Fruit fly (Drosophila melanogaster) whole organism, embryonic: ENCODE data around the gene Targ2.
A peak's percentile ranks its signal among the peaks of the same experiment; 100 is the strongest.

Experiments used
- Ada2b ChIP-seq: fragments of 200-800 bp; sonication (Bioruptor generic); IDR thresholded peaks from 2 replicates; pipeline ENCODE4 v1.3.6; 2022; ENCODE audit warnings: missing biosample characterization, missing genetic modification characterization
- Atf3 ChIP-seq: fragments of 200-800 bp; sonication (Bioruptor generic); optimal IDR thresholded peaks from 3 replicates; lab custom pipeline; 2016; ENCODE audit warnings: missing biosample characterization, missing genetic modification characterization
- Bgb ChIP-seq: fragments of 200-800 bp; sonication (Bioruptor generic); IDR thresholded peaks from 2 replicates; pipeline ENCODE4 v1.3.6; 2022; ENCODE audit warnings: missing biosample characterization, missing genetic modification characterization; ENCODE audit not compliant: partially characterized antibody
- BtbVII ChIP-seq: fragments of 200-800 bp; sonication (Bioruptor generic); optimal IDR thresholded peaks from 3 replicates; lab custom pipeline; 2017; ENCODE audit warnings: missing biosample characterization, mild to moderate bottlenecking, missing genetic modification characterization
- CG10431 ChIP-seq: fragments of 200-800 bp; sonication (Bioruptor generic); optimal IDR thresholded peaks from 3 replicates; lab custom pipeline; 2018; ENCODE audit warnings: missing biosample characterization, mild to moderate bottlenecking, missing genetic modification characterization
- CG11504 ChIP-seq: fragments of 200-800 bp; sonication (Bioruptor generic); optimal IDR thresholded peaks from 3 replicates; lab custom pipeline; 2019; ENCODE audit warnings: missing biosample characterization, mild to moderate bottlenecking, missing genetic modification characterization, moderate library complexity
- CG12219 ChIP-seq: fragments of 200-800 bp; sonication (Bioruptor generic); optimal IDR thresholded peaks from 3 replicates; lab custom pipeline; 2018; ENCODE audit warnings: missing biosample characterization, mild to moderate bottlenecking, missing genetic modification characterization
- CG12769 ChIP-seq: fragments of 200-800 bp; sonication (Bioruptor generic); optimal IDR thresholded peaks from 2 replicates; lab custom pipeline; 2019; ENCODE audit warnings: missing biosample characterization, mild to moderate bottlenecking, missing genetic modification characterization, moderate library complexity
- CG13287 ChIP-seq: fragments of 200-800 bp; sonication (Bioruptor generic); IDR thresholded peaks from 2 replicates; pipeline ENCODE4 v1.3.6; 2022; ENCODE audit warnings: missing biosample characterization, missing genetic modification characterization; ENCODE audit not compliant: partially characterized antibody
- CG13424 ChIP-seq: fragments of 200-800 bp; sonication (Bioruptor generic); optimal IDR thresholded peaks from 2 replicates; lab custom pipeline; 2019; ENCODE audit warnings: missing biosample characterization, mild to moderate bottlenecking, missing genetic modification characterization, moderate library complexity
- CG13775 ChIP-seq: fragments of 200-800 bp; sonication (Bioruptor generic); optimal IDR thresholded peaks from 3 replicates; lab custom pipeline; 2017; ENCODE audit warnings: missing biosample characterization, mild to moderate bottlenecking, missing genetic modification characterization
- CG13894 ChIP-seq: fragments of 200-800 bp; sonication (Bioruptor generic); optimal IDR thresholded peaks from 3 replicates; lab custom pipeline; 2018; ENCODE audit warnings: missing biosample characterization, mild to moderate bottlenecking, missing genetic modification characterization, moderate library complexity
- CG15269 ChIP-seq: fragments of 200-800 bp; sonication (Bioruptor generic); optimal IDR thresholded peaks from 2 replicates; lab custom pipeline; 2018; ENCODE audit warnings: missing biosample characterization, mild to moderate bottlenecking, missing genetic modification characterization, moderate library complexity
- CG17568 ChIP-seq: fragments of 200-800 bp; sonication (Bioruptor generic); optimal IDR thresholded peaks from 2 replicates; lab custom pipeline; 2018; ENCODE audit warnings: missing biosample characterization, mild to moderate bottlenecking, missing genetic modification characterization, moderate library complexity
- CG3065 ChIP-seq: fragments of 200-800 bp; sonication (Bioruptor generic); optimal IDR thresholded peaks from 2 replicates; lab custom pipeline; 2016; ENCODE audit warnings: missing biosample characterization, missing genetic modification characterization
- CG31224 ChIP-seq: fragments of 200-800 bp; sonication (Bioruptor generic); IDR thresholded peaks from 2 replicates; pipeline ENCODE4 v1.3.6; 2022; ENCODE audit warnings: missing biosample characterization, missing genetic modification characterization
- CG31441 ChIP-seq: fragments of 200-800 bp; sonication (Bioruptor generic); IDR thresholded peaks from 2 replicates; pipeline ENCODE4 v1.3.6; 2022; ENCODE audit warnings: missing biosample characterization, missing genetic modification characterization
- CG4424 ChIP-seq: fragments of 200-800 bp; sonication (Bioruptor generic); optimal IDR thresholded peaks from 3 replicates; lab custom pipeline; 2016; ENCODE audit warnings: missing biosample characterization, missing genetic modification characterization
- CG7963 ChIP-seq: fragments of 200-800 bp; sonication (Bioruptor generic); IDR thresholded peaks from 3 replicates; pipeline ENCODE4 v1.3.6; 2022; ENCODE audit warnings: missing biosample characterization, missing genetic modification characterization; ENCODE audit not compliant: partially characterized antibody
- CG8924 ChIP-seq: fragments of 200-800 bp; optimal IDR thresholded peaks from 3 replicates; lab custom pipeline; 2019; ENCODE audit warnings: missing biosample characterization, mild to moderate bottlenecking, missing genetic modification characterization, moderate library complexity
- CG9817 ChIP-seq: fragments of 200-800 bp; sonication (Bioruptor generic); optimal IDR thresholded peaks from 2 replicates; lab custom pipeline; 2018; ENCODE audit warnings: missing biosample characterization, mild to moderate bottlenecking, missing genetic modification characterization, moderate library complexity
- Eip74EF ChIP-seq, 2 experiments: fragments of 200-800 bp in 1 of 2; fragments of >200 bp in 1 of 2; sonication (Bioruptor generic) in 1 of 2; optimal IDR thresholded peaks; 2 replicates each; lab custom pipeline; 2017 to 2019; ENCODE audit warnings: missing biosample characterization in 2 of 2, missing genetic modification characterization in 2 of 2, mild to moderate bottlenecking in 1 of 2, moderate library complexity in 1 of 2
- Ets65A ChIP-seq: fragments of 200-800 bp; sonication (Bioruptor generic); peaks from one replicate; lab custom pipeline; 2016; ENCODE audit warnings: missing biosample characterization, missing genetic modification characterization
- Gsc ChIP-seq: fragments of 200-800 bp; sonication (Bioruptor generic); IDR thresholded peaks from 2 replicates; pipeline ENCODE4 v1.3.6; 2022; ENCODE audit warnings: missing biosample characterization, missing genetic modification characterization
- Gug ChIP-seq: fragments of 200-800 bp; sonication (Bioruptor generic); IDR thresholded peaks from 4 replicates; pipeline ENCODE4 v1.3.6; 2022; ENCODE audit warnings: missing biosample characterization, missing genetic modification characterization
- HLH4C ChIP-seq: fragments of 200-800 bp; sonication (Bioruptor generic); IDR thresholded peaks from 3 replicates; pipeline ENCODE4 v1.3.6; 2022; ENCODE audit warnings: missing biosample characterization, missing genetic modification characterization; ENCODE audit not compliant: partially characterized antibody
- Med ChIP-seq: fragments of 200-800 bp; sonication (Bioruptor generic); peaks from one replicate; lab custom pipeline; 2016; ENCODE audit warnings: missing biosample characterization, missing genetic modification characterization, mild to moderate bottlenecking, inconsistent platforms, moderate library complexity
- Neu2 ChIP-seq: fragments of 200-800 bp; sonication (Bioruptor generic); optimal IDR thresholded peaks from 3 replicates; lab custom pipeline; 2016; ENCODE audit warnings: missing biosample characterization, missing genetic modification characterization, borderline replicate concordance
- Opbp ChIP-seq: fragments of 200-800 bp; sonication (Bioruptor generic); IDR thresholded peaks from 3 replicates; pipeline ENCODE4 v1.3.6; 2022; ENCODE audit warnings: missing biosample characterization, missing genetic modification characterization; ENCODE audit not compliant: partially characterized antibody
- Poxn ChIP-seq: fragments of 200-800 bp; sonication (Bioruptor generic); IDR thresholded peaks from 2 replicates; pipeline ENCODE4 v1.3.6; 2022; ENCODE audit warnings: missing biosample characterization, missing genetic modification characterization
- Scr ChIP-seq: fragments of 200-800 bp; sonication (Bioruptor generic); IDR thresholded peaks from 2 replicates; pipeline ENCODE4 v1.3.6; 2022; ENCODE audit warnings: missing biosample characterization, missing genetic modification characterization; ENCODE audit not compliant: partially characterized antibody
- Xbp1 ChIP-seq: fragments of 200-800 bp; sonication (Bioruptor generic); optimal IDR thresholded peaks from 3 replicates; lab custom pipeline; 2016; ENCODE audit warnings: missing biosample characterization, mild to moderate bottlenecking, missing genetic modification characterization
- bbx ChIP-seq: fragments of 200-800 bp; sonication (Bioruptor generic); IDR thresholded peaks from 2 replicates; pipeline ENCODE4 v1.3.6; 2022; ENCODE audit warnings: missing biosample characterization, missing genetic modification characterization; ENCODE audit not compliant: partially characterized antibody
- caup ChIP-seq: fragments of 200-800 bp; sonication (Bioruptor generic); optimal IDR thresholded peaks from 3 replicates; lab custom pipeline; 2017; ENCODE audit warnings: missing biosample characterization, mild to moderate bottlenecking, missing genetic modification characterization, moderate library complexity; ENCODE audit not compliant: severe bottlenecking
- chn ChIP-seq: fragments of 200-800 bp; sonication (Bioruptor generic); optimal IDR thresholded peaks from 2 replicates; lab custom pipeline; 2016; ENCODE audit warnings: missing biosample characterization, missing genetic modification characterization
- fd3F ChIP-seq: fragments of 200-800 bp; sonication (Bioruptor generic); optimal IDR thresholded peaks from 2 replicates; lab custom pipeline; 2018; ENCODE audit warnings: missing biosample characterization, mild to moderate bottlenecking, missing genetic modification characterization, moderate library complexity
- gem ChIP-seq: fragments of 200-800 bp; sonication (Bioruptor generic); optimal IDR thresholded peaks from 2 replicates; lab custom pipeline; 2019; ENCODE audit warnings: missing biosample characterization, mild to moderate bottlenecking, missing genetic modification characterization, moderate library complexity
- inv ChIP-seq: fragments of 200-800 bp; sonication (Bioruptor generic); IDR thresholded peaks from 2 replicates; pipeline ENCODE4 v1.3.6; 2022; ENCODE audit warnings: missing biosample characterization, missing genetic modification characterization; ENCODE audit not compliant: partially characterized antibody
- lab ChIP-seq: fragments of 200-800 bp; sonication (Bioruptor generic); optimal IDR thresholded peaks from 3 replicates; lab custom pipeline; 2017; ENCODE audit warnings: missing biosample characterization, missing genetic modification characterization, mild to moderate bottlenecking, moderate library complexity, missing genetic modification reagents
- lilli ChIP-seq: fragments of 200-800 bp; sonication (Bioruptor generic); optimal IDR thresholded peaks from 3 replicates; lab custom pipeline; 2016; ENCODE audit warnings: missing biosample characterization, missing genetic modification characterization
- mirr ChIP-seq: fragments of 200-800 bp; sonication (Bioruptor generic); optimal IDR thresholded peaks from 3 replicates; lab custom pipeline; 2018; ENCODE audit warnings: missing biosample characterization, mild to moderate bottlenecking, missing genetic modification characterization
- mld ChIP-seq: fragments of 200-800 bp; sonication (Bioruptor generic); IDR thresholded peaks from 3 replicates; pipeline ENCODE4 v1.3.6; 2022; ENCODE audit warnings: missing biosample characterization, missing genetic modification characterization; ENCODE audit not compliant: partially characterized antibody
- nerfin-2 ChIP-seq: fragments of 200-800 bp; sonication (Bioruptor generic); IDR thresholded peaks from 2 replicates; pipeline ENCODE4 v1.3.6; 2022; ENCODE audit warnings: missing biosample characterization, missing genetic modification characterization; ENCODE audit not compliant: partially characterized antibody
- pho ChIP-seq: fragments of 200-800 bp; sonication (Bioruptor generic); optimal IDR thresholded peaks from 2 replicates; lab custom pipeline; 2016; ENCODE audit warnings: missing biosample characterization, missing genetic modification characterization
- pros ChIP-seq: fragments of 200-800 bp; sonication (Bioruptor generic); optimal IDR thresholded peaks from 3 replicates; lab custom pipeline; 2019; ENCODE audit warnings: missing biosample characterization, mild to moderate bottlenecking, missing genetic modification characterization, moderate library complexity
- run ChIP-seq: fragments of 200-800 bp; sonication (Bioruptor generic); optimal IDR thresholded peaks from 3 replicates; lab custom pipeline; 2018; ENCODE audit warnings: missing biosample characterization, mild to moderate bottlenecking, missing genetic modification characterization
- slou ChIP-seq: fragments of 200-800 bp; sonication (Bioruptor generic); optimal IDR thresholded peaks from 3 replicates; lab custom pipeline; 2016; ENCODE audit warnings: missing biosample characterization, missing genetic modification characterization
- slp2 ChIP-seq: fragments of 200-800 bp; sonication (Bioruptor generic); optimal IDR thresholded peaks from 2 replicates; lab custom pipeline; 2016; ENCODE audit warnings: missing biosample characterization, missing genetic modification characterization
- tna ChIP-seq: fragments of 200-800 bp; sonication (Bioruptor generic); IDR thresholded peaks from 2 replicates; pipeline ENCODE4 v1.3.6; 2022; ENCODE audit warnings: missing biosample characterization, missing genetic modification characterization; ENCODE audit not compliant: partially characterized antibody

The Targ2 gene

DNA sequence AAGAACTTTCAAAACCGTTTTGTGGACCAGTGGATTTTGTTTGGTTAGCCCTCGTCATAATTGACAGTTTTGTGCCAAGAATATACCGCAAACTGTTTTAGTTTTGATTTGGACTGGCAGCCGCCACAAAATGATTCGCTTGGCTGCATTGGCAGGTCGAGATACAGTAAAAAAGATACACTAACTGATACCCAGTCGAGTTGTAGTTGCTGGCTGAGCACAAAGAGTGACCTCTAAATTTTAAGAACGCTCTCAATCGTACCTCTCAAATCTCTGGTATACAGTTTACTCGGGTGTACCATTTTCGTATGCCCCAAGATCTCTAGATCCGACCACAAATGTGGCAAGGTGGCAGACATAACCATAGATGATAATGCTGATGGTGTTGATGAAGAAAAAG, 39.9 kb upstream of the Targ2 start:
- peak; percentile 55; the same call in 1 of the 2 replicates for TF ChIP-seq tna (GFP tag; lab: Robert Waterston, UW)
- TF ChIP-seq Gsc (GFP tag; lab: Robert Waterston, UW): no peak
- TF ChIP-seq nerfin-2: peak; percentile 33; the same call in 1 of the 2 replicates
- no peak for TF ChIP-seq CG8924 (tag; lab: Kevin White, UChicago)
- TF ChIP-seq Opbp (GFP tag; lab: Robert Waterston, UW): 0 out of 3 replicates have a peak, but pooled peaks have one; percentile 25
- TF ChIP-seq Xbp1 (GFP tag; lab: Kevin White, UChicago): no peak
- TF ChIP-seq CG12219 (GFP tag; lab: Kevin White, UChicago): no peak
- TF ChIP-seq lilli (GFP tag; lab: Kevin White, UChicago): no peak
- TF ChIP-seq CG31224 (GFP tag; lab: Robert Waterston, UW): no peak
- TF ChIP-seq CG7963: 0 out of 3 replicates have a peak, but pooled peaks have one; percentile 38
- TF ChIP-seq CG13287: no peak
- no peak for TF ChIP-seq CG13775
- TF ChIP-seq Gug (GFP tag; lab: Robert Waterston, UW): no peak
- peak; percentile 34 for TF ChIP-seq bbx
- no peak for TF ChIP-seq slou (GFP tag; lab: Kevin White, UChicago)
- no peak for TF ChIP-seq pros
- TF ChIP-seq Med: peak; percentile 10
- 0 out of 2 replicates have a peak, but pooled peaks have one; percentile 16 for TF ChIP-seq Scr (GFP tag; lab: Robert Waterston, UW)
- no peak for TF ChIP-seq CG10431 (GFP tag; lab: Kevin White, UChicago)
- peak; percentile 93 for TF ChIP-seq Ets65A
- TF ChIP-seq chn (GFP tag; lab: Kevin White, UChicago): no peak
- TF ChIP-seq CG4424 (GFP tag; lab: Kevin White, UChicago): no peak
- TF ChIP-seq HLH4C: peak; percentile 65
- TF ChIP-seq Poxn (GFP tag; lab: Robert Waterston, UW): no peak
- peak; percentile 38; the same call in 1 of the 2 replicates for TF ChIP-seq Bgb (GFP tag; lab: Robert Waterston, UW)
- TF ChIP-seq, all 482 proteins: peak for 10

DNA sequence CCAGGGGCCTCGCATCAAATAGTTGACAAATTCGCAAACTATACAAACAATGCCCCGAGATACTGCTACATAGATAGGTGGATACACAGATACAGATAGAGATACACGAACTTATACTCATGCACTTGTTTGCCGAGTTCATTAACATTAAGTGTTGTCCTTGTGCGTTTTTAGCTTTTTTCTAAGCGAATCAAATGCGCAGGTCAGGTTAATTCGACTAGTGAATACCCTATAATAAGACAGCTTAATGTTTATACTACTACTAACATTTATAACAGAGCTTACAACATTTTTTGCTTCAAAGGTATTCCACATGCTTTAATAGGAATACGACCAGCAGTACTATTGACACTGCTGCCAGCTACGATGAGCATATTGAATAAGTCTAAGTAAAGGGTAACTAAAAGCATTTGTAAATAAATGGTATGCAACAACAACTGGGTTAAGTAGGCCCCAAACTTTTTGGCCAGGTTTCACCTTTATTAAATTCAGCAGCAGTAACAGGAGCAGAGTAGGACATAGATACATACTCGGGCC, 38.5 kb upstream of the Targ2 start:
- TF ChIP-seq slp2 (GFP tag; lab: Kevin White, UChicago) (no peak), CG15269 (tag; lab: Kevin White, UChicago) (peak; percentile 21), CG17568 (GFP tag; lab: Kevin White, UChicago) (no peak), mirr (no peak), run (no peak), Atf3 (GFP tag; lab: Kevin White, UChicago) (no peak), CG31441 (GFP tag; lab: Robert Waterston, UW) (no peak), caup (GFP tag; lab: Kevin White, UChicago) (peak; percentile 10), inv (GFP tag; lab: Robert Waterston, UW) (no peak), fd3F (GFP tag; lab: Kevin White, UChicago) (peak; percentile 44), Eip74EF (GFP tag; optimal IDR thresholded peaks at IDR 0.05; lab: Kevin White, UChicago) (no peak), CG13894 (tag; lab: Kevin White, UChicago) (no peak), mld (no peak), pho (GFP tag; lab: Kevin White, UChicago) (peak; percentile 14), lab (GFP tag; lab: Kevin White, UChicago) (peak; percentile 13), CG11504 (peak; percentile 19), Neu2 (GFP tag; lab: Kevin White, UChicago) (no peak), CG9817 (tag; lab: Kevin White, UChicago) (peak; percentile 4), gem (tag; lab: Kevin White, UChicago) (peak; percentile 40), Ada2b (GFP tag; lab: Robert Waterston, UW) (no peak), CG13424 (tag; lab: Kevin White, UChicago) (peak; percentile 29), BtbVII (GFP tag; lab: Kevin White, UChicago) (no peak), CG3065 (GFP tag; lab: Kevin White, UChicago) (no peak), CG12769 (tag; lab: Kevin White, UChicago) (peak; percentile 47), Med (peak; percentile 56)
